Fruit fly (Drosophila melanogaster) whole organism, adult: ENCODE results near the gene pxb.

Experiments used
- CG12768 ChIP-seq: fragments of 200-800 bp; sonication (Bioruptor generic); optimal IDR thresholded peaks from 2 replicates; lab custom pipeline; 2017; ENCODE audit warnings: missing biosample characterization, missing genetic modification characterization, mild to moderate bottlenecking, moderate library complexity, missing genetic modification reagents
- CG33017 ChIP-seq: fragments of 200-800 bp; sonication (Bioruptor generic); optimal IDR thresholded peaks from 2 replicates; lab custom pipeline; 2018; ENCODE audit warnings: missing biosample characterization, mild to moderate bottlenecking, missing genetic modification characterization, moderate library complexity
- CG7045 ChIP-seq: fragments of 200-800 bp; sonication (Bioruptor generic); optimal IDR thresholded peaks from 2 replicates; lab custom pipeline; 2017; ENCODE audit warnings: missing biosample characterization, mild to moderate bottlenecking, missing genetic modification characterization
- Hr96 ChIP-seq: fragments of 200-800 bp; sonication (Bioruptor generic); optimal IDR thresholded peaks from 2 replicates; lab custom pipeline; 2016; ENCODE audit warnings: missing biosample characterization, missing genetic modification characterization
- Mnt ChIP-seq: fragments of 200-800 bp; sonication (Bioruptor generic); optimal IDR thresholded peaks from 2 replicates; lab custom pipeline; 2016; ENCODE audit warnings: missing biosample characterization, mild to moderate bottlenecking, missing genetic modification characterization
- cic ChIP-seq: fragments of 200-800 bp; sonication (Bioruptor generic); optimal IDR thresholded peaks from 2 replicates; lab custom pipeline; 2017; ENCODE audit warnings: missing biosample characterization, mild to moderate bottlenecking, missing genetic modification characterization, moderate library complexity
- kay ChIP-seq: fragments of 200-800 bp; sonication (Bioruptor generic); peaks from one replicate; lab custom pipeline; 2016; ENCODE audit warnings: missing biosample characterization, missing genetic modification characterization, borderline replicate concordance
- pad ChIP-seq: fragments of 200-800 bp; sonication (Bioruptor generic); optimal IDR thresholded peaks from 3 replicates; lab custom pipeline; 2017; ENCODE audit warnings: missing biosample characterization, missing genetic modification characterization, mild to moderate bottlenecking, moderate library complexity, missing genetic modification reagents
- tj ChIP-seq: fragments of 200-800 bp; sonication (Bioruptor generic); optimal IDR thresholded peaks from 3 replicates; lab custom pipeline; 2017; ENCODE audit warnings: missing biosample characterization, mild to moderate bottlenecking, missing genetic modification characterization, moderate library complexity
- toe ChIP-seq: fragments of 200-800 bp; sonication (Bioruptor generic); optimal IDR thresholded peaks from 2 replicates; lab custom pipeline; 2016; ENCODE audit warnings: missing biosample characterization, missing genetic modification characterization

DNA sequence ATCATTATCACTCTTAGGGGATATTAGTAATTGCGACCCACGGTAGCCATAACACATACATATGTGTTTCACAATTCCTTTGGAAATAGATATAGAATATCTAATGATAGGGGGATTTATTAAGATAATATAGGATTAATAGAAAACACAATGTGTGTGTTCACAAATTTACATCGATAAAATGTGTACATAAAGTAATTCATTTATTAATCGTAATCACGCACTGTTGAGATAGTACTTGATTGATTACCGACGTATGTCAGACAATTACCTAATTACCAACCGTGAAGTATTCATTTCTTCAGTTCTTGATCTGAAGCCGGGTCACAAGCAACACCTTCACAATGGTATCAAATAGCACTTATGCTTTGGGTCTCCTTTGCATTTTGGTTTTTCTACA is 26.8 kb downstream of the pxb start, which contains the start of gene CG31446:
- TF ChIP-seq kay (GFP tag; lab: Kevin White, UChicago): no peak
- TF ChIP-seq pad (GFP tag; lab: Kevin White, UChicago): no peak
- no peak for TF ChIP-seq cic (GFP tag; lab: Kevin White, UChicago)
- TF ChIP-seq CG12768 (GFP tag; lab: Kevin White, UChicago): no peak
- TF ChIP-seq tj (GFP tag; lab: Kevin White, UChicago): no peak
- no peak for TF ChIP-seq CG7045 (GFP tag; lab: Kevin White, UChicago)
- TF ChIP-seq toe (GFP tag; lab: Kevin White, UChicago): no peak
- TF ChIP-seq CG33017 (tag; lab: Kevin White, UChicago): no peak
- TF ChIP-seq Mnt (GFP tag; lab: Kevin White, UChicago): no peak
- no peak for TF ChIP-seq Hr96 (GFP tag; lab: Kevin White, UChicago)
